Fruit fly (Drosophila melanogaster) whole organism, embryonic: ENCODE measurements around the gene CG7611.

Experiments used
- C15 ChIP-seq: fragments of 200-800 bp; sonication (Bioruptor generic); IDR thresholded peaks from 3 replicates; pipeline ENCODE4 v1.3.6; 2022; ENCODE audit warnings: missing biosample characterization, missing genetic modification characterization
- CG11093 ChIP-seq: fragments of 200-800 bp; sonication (Bioruptor generic); IDR thresholded peaks from 3 replicates; pipeline ENCODE4 v1.3.6; 2022; ENCODE audit warnings: missing biosample characterization, missing genetic modification characterization
- CG13424 ChIP-seq: fragments of 200-800 bp; sonication (Bioruptor generic); optimal IDR thresholded peaks from 2 replicates; lab custom pipeline; 2019; ENCODE audit warnings: missing biosample characterization, mild to moderate bottlenecking, missing genetic modification characterization, moderate library complexity
- CG14441 ChIP-seq: fragments of 200-800 bp; sonication (Bioruptor generic); IDR thresholded peaks from 2 replicates; pipeline ENCODE4 v1.3.6; 2022; ENCODE audit warnings: missing biosample characterization, missing genetic modification characterization
- CG16813 ChIP-seq: fragments of 200-800 bp; sonication (Bioruptor generic); IDR thresholded peaks from 3 replicates; pipeline ENCODE4 v1.3.6; 2022; ENCODE audit warnings: missing biosample characterization, missing genetic modification characterization; ENCODE audit not compliant: partially characterized antibody
- CG2678 ChIP-seq: fragments of 200-800 bp; sonication (Bioruptor generic); optimal IDR thresholded peaks from 3 replicates; lab custom pipeline; 2019; ENCODE audit warnings: missing biosample characterization, mild to moderate bottlenecking, missing genetic modification characterization, moderate library complexity
- CG31388 ChIP-seq: fragments of 200-800 bp; sonication (Bioruptor generic); optimal IDR thresholded peaks from 2 replicates; lab custom pipeline; 2016; ENCODE audit warnings: missing biosample characterization, missing genetic modification characterization
- CG32532 ChIP-seq: fragments of 200-800 bp; sonication (Bioruptor generic); IDR thresholded peaks from 2 replicates; pipeline ENCODE4 v1.3.6; 2022; ENCODE audit warnings: missing biosample characterization, missing genetic modification characterization
- CG33557 ChIP-seq: fragments of 200-800 bp; sonication (Bioruptor generic); optimal IDR thresholded peaks from 2 replicates; lab custom pipeline; 2019; ENCODE audit warnings: missing biosample characterization, mild to moderate bottlenecking, missing genetic modification characterization, moderate library complexity
- CG4360 ChIP-seq: fragments of 200-800 bp; sonication (Bioruptor generic); IDR thresholded peaks from 2 replicates; pipeline ENCODE4 v1.3.6; 2022; ENCODE audit warnings: missing biosample characterization, missing genetic modification characterization
- CG7372 ChIP-seq: fragments of 200-800 bp; sonication (Bioruptor generic); IDR thresholded peaks from 2 replicates; pipeline ENCODE4 v1.3.6; 2022; ENCODE audit warnings: missing biosample characterization, missing genetic modification characterization
- CG7928 ChIP-seq: fragments of 200-800 bp; sonication (Bioruptor generic); optimal IDR thresholded peaks from 2 replicates; lab custom pipeline; 2017; ENCODE audit warnings: missing biosample characterization, mild to moderate bottlenecking, missing genetic modification characterization
- CG8290 ChIP-seq, 3 experiments: fragments of 200-800 bp; sonication (Bioruptor generic); optimal IDR thresholded peaks; 2 replicates each; lab custom pipeline; 2016 to 2019; ENCODE audit warnings: missing biosample characterization in 3 of 3, missing genetic modification characterization in 3 of 3, mild to moderate bottlenecking in 2 of 3, moderate library complexity in 1 of 3
- CG9215 ChIP-seq: fragments of 200-800 bp; sonication (Bioruptor generic); IDR thresholded peaks from 2 replicates; pipeline ENCODE4 v1.3.6; 2022; ENCODE audit warnings: missing biosample characterization, missing genetic modification characterization
- CG9437 ChIP-seq: fragments of 200-800 bp; sonication (Bioruptor generic); optimal IDR thresholded peaks from 2 replicates; lab custom pipeline; 2018; ENCODE audit warnings: missing biosample characterization, mild to moderate bottlenecking, missing genetic modification characterization
- CG9609 ChIP-seq: fragments of 200-800 bp; sonication (Bioruptor generic); optimal IDR thresholded peaks from 3 replicates; lab custom pipeline; 2016; ENCODE audit warnings: missing biosample characterization, missing genetic modification characterization
- Chrac-16 ChIP-seq: fragments of 200-800 bp; sonication (Bioruptor generic); optimal IDR thresholded peaks from 3 replicates; lab custom pipeline; 2016; ENCODE audit warnings: missing biosample characterization, missing genetic modification characterization
- Doc2 ChIP-seq: fragments of 200-800 bp; sonication (Bioruptor generic); IDR thresholded peaks from 2 replicates; pipeline ENCODE4 v1.3.6; 2022; ENCODE audit warnings: missing biosample characterization, missing genetic modification characterization
- E2f1 ChIP-seq: fragments of 200-800 bp; sonication (Bioruptor generic); IDR thresholded peaks from 2 replicates; pipeline ENCODE4 v1.3.6; 2022; ENCODE audit warnings: missing biosample characterization, missing genetic modification characterization
- Elba2 ChIP-seq: fragments of 200-800 bp; sonication (Bioruptor generic); optimal IDR thresholded peaks from 3 replicates; lab custom pipeline; 2016; ENCODE audit warnings: missing biosample characterization, missing genetic modification characterization
- H15 ChIP-seq: fragments of 200-800 bp; sonication (Bioruptor generic); IDR thresholded peaks from 3 replicates; pipeline ENCODE4 v1.3.6; 2022; ENCODE audit warnings: missing biosample characterization, missing genetic modification characterization
- HHEX ChIP-seq: fragments of 200-800 bp; sonication (Bioruptor generic); optimal IDR thresholded peaks from 3 replicates; lab custom pipeline; 2017; ENCODE audit warnings: missing biosample characterization, mild to moderate bottlenecking, missing genetic modification characterization, missing genetic modification reagents
- Hsf ChIP-seq: fragments of 200-800 bp; sonication (Bioruptor generic); optimal IDR thresholded peaks from 3 replicates; lab custom pipeline; 2016; ENCODE audit warnings: missing biosample characterization, missing genetic modification characterization
- Jarid2 ChIP-seq: fragments of 200-800 bp; sonication (Bioruptor generic); optimal IDR thresholded peaks from 3 replicates; lab custom pipeline; 2017; ENCODE audit warnings: mild to moderate bottlenecking, missing biosample characterization, missing genetic modification reagents, missing genetic modification characterization
- Mad ChIP-seq: fragments of 200-800 bp; sonication (Bioruptor generic); optimal IDR thresholded peaks from 2 replicates; lab custom pipeline; 2016; ENCODE audit warnings: missing biosample characterization, missing genetic modification characterization
- Myb ChIP-seq: fragments of 200-800 bp; sonication (Bioruptor generic); optimal IDR thresholded peaks from 2 replicates; lab custom pipeline; 2016; ENCODE audit warnings: missing biosample characterization, missing genetic modification characterization
- Neu2 ChIP-seq: fragments of 200-800 bp; sonication (Bioruptor generic); optimal IDR thresholded peaks from 3 replicates; lab custom pipeline; 2016; ENCODE audit warnings: missing biosample characterization, missing genetic modification characterization, borderline replicate concordance
- Optix ChIP-seq: fragments of 200-800 bp; sonication (Bioruptor generic); IDR thresholded peaks from 3 replicates; pipeline ENCODE4 v1.3.6; 2022; ENCODE audit warnings: missing biosample characterization, missing genetic modification characterization
- Ravus ChIP-seq: fragments of 200-800 bp; sonication (Bioruptor generic); IDR thresholded peaks from 2 replicates; pipeline ENCODE4 v1.3.6; 2022; ENCODE audit warnings: missing biosample characterization, missing genetic modification characterization
- Ssrp ChIP-seq: fragments of 200-800 bp; sonication (Bioruptor generic); optimal IDR thresholded peaks from 2 replicates; lab custom pipeline; 2018; ENCODE audit warnings: missing biosample characterization, mild to moderate bottlenecking, missing genetic modification characterization, moderate library complexity
- TFAM ChIP-seq: fragments of 200-800 bp; sonication (Bioruptor generic); optimal IDR thresholded peaks from 2 replicates; lab custom pipeline; 2017; ENCODE audit warnings: missing biosample characterization, missing genetic modification characterization, inconsistent platforms
- Taf1 ChIP-seq: fragments of 200-800 bp; sonication (Bioruptor generic); IDR thresholded peaks from 2 replicates; pipeline ENCODE4 v1.3.6; 2022; ENCODE audit warnings: missing biosample characterization, missing genetic modification characterization
- abd-A ChIP-seq: fragments of 200-800 bp; sonication (Bioruptor generic); optimal IDR thresholded peaks from 3 replicates; lab custom pipeline; 2019; ENCODE audit warnings: missing biosample characterization, mild to moderate bottlenecking, missing genetic modification characterization, moderate library complexity
- da ChIP-seq: fragments of 200-800 bp; sonication (Bioruptor generic); optimal IDR thresholded peaks from 2 replicates; lab custom pipeline; 2016; ENCODE audit warnings: missing biosample characterization, missing genetic modification characterization
- esg ChIP-seq: fragments of 200-800 bp; sonication (Bioruptor generic); conservative IDR thresholded peaks from 2 replicates; pipeline ENCODE4 v1.3.6; 2022; ENCODE audit warnings: missing biosample characterization, missing genetic modification characterization
- fd64A ChIP-seq: fragments of 200-800 bp; sonication (Bioruptor generic); optimal IDR thresholded peaks from 3 replicates; lab custom pipeline; 2018; ENCODE audit warnings: missing biosample characterization, mild to moderate bottlenecking, missing genetic modification characterization
- gce ChIP-seq: fragments of 200-800 bp; sonication (Bioruptor generic); IDR thresholded peaks from 3 replicates; pipeline ENCODE4 v1.3.6; 2022; ENCODE audit warnings: missing biosample characterization, missing genetic modification characterization
- gfzf ChIP-seq: fragments of 200-800 bp; sonication (Bioruptor generic); optimal IDR thresholded peaks from 2 replicates; lab custom pipeline; 2016; ENCODE audit warnings: missing biosample characterization, mild to moderate bottlenecking, missing genetic modification characterization, moderate library complexity
- hb ChIP-seq: fragments of 200-800 bp; sonication (Bioruptor generic); IDR thresholded peaks from 3 replicates; pipeline ENCODE4 v1.3.6; 2022; ENCODE audit warnings: missing biosample characterization, missing genetic modification characterization; ENCODE audit not compliant: partially characterized antibody
- her ChIP-seq: fragments of 200-800 bp; sonication (Bioruptor generic); optimal IDR thresholded peaks from 2 replicates; lab custom pipeline; 2016; ENCODE audit warnings: missing biosample characterization, missing genetic modification characterization
- hkb ChIP-seq, 2 experiments: fragments of 200-800 bp in 1 of 2; fragments of >200 bp in 1 of 2; sonication (Bioruptor generic) in 1 of 2; IDR thresholded peaks in 1 of 2; optimal IDR thresholded peaks in 1 of 2; 2 replicates each; pipeline versions ENCODE4 v1.3.6 to Lab custom; 2017 to 2022; ENCODE audit warnings: missing biosample characterization in 1 of 2, missing genetic modification characterization in 1 of 2
- hth ChIP-seq: fragments of >200 bp; optimal IDR thresholded peaks from 2 replicates; lab custom pipeline; 2017; ENCODE audit warnings: inconsistent platforms
- org-1 ChIP-seq: fragments of 200-800 bp; sonication (Bioruptor generic); optimal IDR thresholded peaks from 2 replicates; lab custom pipeline; 2017; ENCODE audit warnings: missing biosample characterization, missing genetic modification characterization
- peb ChIP-seq: fragments of 200-800 bp; sonication (Bioruptor generic); IDR thresholded peaks from 2 replicates; pipeline ENCODE4 v1.3.6; 2022; ENCODE audit warnings: missing biosample characterization, missing genetic modification characterization
- psq ChIP-seq: fragments of 200-800 bp; sonication (Bioruptor generic); optimal IDR thresholded peaks from 2 replicates; lab custom pipeline; 2017; ENCODE audit warnings: missing biosample characterization, missing genetic modification characterization
- sens ChIP-seq: fragments of 200-800 bp; sonication (Bioruptor generic); peaks from one replicate; lab custom pipeline; 2016; ENCODE audit warnings: missing biosample characterization, missing genetic modification characterization
- sens-2 ChIP-seq: fragments of 200-800 bp; sonication (Bioruptor generic); IDR thresholded peaks from 2 replicates; pipeline ENCODE4 v1.3.6; 2022; ENCODE audit warnings: missing biosample characterization, missing genetic modification characterization
- slou ChIP-seq: fragments of 200-800 bp; sonication (Bioruptor generic); optimal IDR thresholded peaks from 3 replicates; lab custom pipeline; 2016; ENCODE audit warnings: missing biosample characterization, missing genetic modification characterization
- ssp ChIP-seq: fragments of 200-800 bp; sonication (Bioruptor generic); IDR thresholded peaks from 2 replicates; pipeline ENCODE4 v1.3.6; 2022; ENCODE audit warnings: missing biosample characterization, missing genetic modification characterization
- tin ChIP-seq: fragments of 200-800 bp; sonication (Bioruptor generic); optimal IDR thresholded peaks from 3 replicates; lab custom pipeline; 2016; ENCODE audit warnings: missing biosample characterization, missing genetic modification characterization

CG7611 gene

dm6 chr3L:21507354-21507928 is 15.5 kb upstream of the CG7611 start, which contains the start of the genes Glg1 and M6:
TSS of gene Glg1 (minus strand) at chr3L:21507538.
TSS of gene M6 (plus strand) at chr3L:21507852.
- TF ChIP-seq abd-A (tag; lab: Kevin White, UChicago) (no peak), peb (GFP tag; lab: Robert Waterston, UW) (0 out of 2 replicates have a peak, but pooled peaks have one; percentile 13), tin (GFP tag; lab: Kevin White, UChicago) (peak; percentile 60), Elba2 (GFP tag; lab: Kevin White, UChicago) (peak; percentile 51), E2f1 (GFP tag; lab: Robert Waterston, UW) (0 out of 2 replicates have a peak, but pooled peaks have one; percentile 21), Ssrp (peak; percentile 55), Hsf (GFP tag; lab: Kevin White, UChicago) (peak; percentile 73), Neu2 (peak; percentile 99), Doc2 (GFP tag; lab: Robert Waterston, UW) (no peak), CG11093 (GFP tag; lab: Robert Waterston, UW) (no peak), Optix (GFP tag; lab: Robert Waterston, UW) (no peak), CG13424 (tag; lab: Kevin White, UChicago) (peak; percentile 74), TFAM (GFP tag; lab: Kevin White, UChicago) (no peak), HHEX (peak; percentile 47), CG2678 (peak; percentile 77), org-1 (GFP tag; lab: Kevin White, UChicago) (peak; percentile 31), CG31388 (no peak), Jarid2 (peak; percentile 40), da (GFP tag; lab: Kevin White, UChicago) (peak; percentile 15), Taf1 (GFP tag; lab: Robert Waterston, UW) (0 out of 2 replicates have a peak, but pooled peaks have one; percentile 28), C15 (GFP tag; lab: Robert Waterston, UW) (0 out of 3 replicates have a peak, but pooled peaks have one; percentile 29), gce (GFP tag; lab: Robert Waterston, UW) (no peak), CG33557 (GFP tag; lab: Kevin White, UChicago) (peak; percentile 54), CG32532 (GFP tag; lab: Robert Waterston, UW) (peak; percentile 65), Mad (GFP tag; lab: Kevin White, UChicago) (peak; percentile 25), CG8290 (GFP tag; optimal IDR thresholded peaks at IDR 0.05; lab: Kevin White, UChicago) (peak; percentile 62), CG8290 (tag; optimal IDR thresholded peaks at IDR 0.05; lab: Kevin White, UChicago) (peak; percentile 63 to 74), CG16813 (GFP tag; lab: Robert Waterston, UW) (peak; percentile 96), hkb (optimal IDR thresholded peaks at IDR 0.05; lab: Kevin White, UChicago) (no peak), hkb (GFP tag; IDR thresholded peaks at IDR 0.05; lab: Robert Waterston, UW) (peak; percentile 68), CG9215 (GFP tag; lab: Robert Waterston, UW) (peak; percentile 66), ssp (peak; percentile 44; the same call in 1 of the 2 replicates), Chrac-16 (peak; percentile 62), her (no peak), psq (GFP tag; lab: Kevin White, UChicago) (peak; percentile 19), fd64A (GFP tag; lab: Kevin White, UChicago) (no peak), sens-2 (GFP tag; lab: Robert Waterston, UW) (peak; percentile 35; the same call in 1 of the 2 replicates), hth (lab: Kevin White, UChicago) (no peak), CG7928 (GFP tag; lab: Kevin White, UChicago) (peak; percentile 5), CG14441 (GFP tag; lab: Robert Waterston, UW) (peak; percentile 38; the same call in 1 of the 2 replicates), sens (GFP tag; lab: Kevin White, UChicago) (peak; percentile 95), Myb (peak; percentile 70), CG7372 (GFP tag; lab: Robert Waterston, UW) (peak; percentile 54; the same call in 1 of the 2 replicates), hb (GFP tag; lab: Robert Waterston, UW) (peak; percentile 90), gfzf (GFP tag; lab: Kevin White, UChicago) (peak; percentile 15), CG4360 (GFP tag; lab: Robert Waterston, UW) (peak; percentile 74), CG9437 (GFP tag; lab: Kevin White, UChicago) (peak; percentile 38), Ravus (GFP tag; lab: Robert Waterston, UW) (0 out of 2 replicates have a peak, but pooled peaks have one; percentile 12), slou (peak; percentile 27), H15 (GFP tag; lab: Robert Waterston, UW) (peak; percentile 29; the same call in 1 of the 3 replicates), CG9609 (GFP tag; lab: Kevin White, UChicago) (peak; percentile 63), esg (GFP tag; lab: Robert Waterston, UW) (peak; percentile 23; the same call in 1 of the 2 replicates)
